Fruit fly (Drosophila melanogaster): ENCODE data around the gene raskol.

dm6 chrX:17682745-17683505 is 27.0 kb upstream of the raskol start:
- TF ChIP-seq ttk (optimal IDR thresholded peaks at IDR 0.05) (no peak), h (optimal IDR thresholded peaks at IDR 0.05) (no peak), Myc (optimal IDR thresholded peaks at IDR 0.05) (no peak)
